Fruit fly (Drosophila melanogaster) whole organism, embryonic: ENCODE measurements around the gene Gga.

Source experiments
- Antp ChIP-seq: fragments of 200-800 bp; sonication (Bioruptor generic); optimal IDR thresholded peaks from 3 replicates; lab custom pipeline; 2016; ENCODE audit warnings: missing biosample characterization, missing genetic modification characterization
- Awh ChIP-seq: fragments of 200-800 bp; sonication (Bioruptor generic); IDR thresholded peaks from 2 replicates; pipeline ENCODE4, ENCODE4 v1.3.6; 2022; ENCODE audit warnings: missing biosample characterization, missing genetic modification characterization
- Bdp1 ChIP-seq: fragments of 200-800 bp; sonication (Bioruptor generic); optimal IDR thresholded peaks from 3 replicates; lab custom pipeline; 2016; ENCODE audit warnings: missing biosample characterization, missing genetic modification characterization
- CG14050 ChIP-seq: fragments of 200-800 bp; sonication (Bioruptor generic); IDR thresholded peaks from 3 replicates; pipeline ENCODE4 v1.3.6; 2022; ENCODE audit warnings: missing biosample characterization, missing genetic modification characterization
- CG14667 ChIP-seq: fragments of 200-800 bp; sonication (Bioruptor generic); IDR thresholded peaks from 2 replicates; pipeline ENCODE4 v1.3.6; 2022; ENCODE audit warnings: missing biosample characterization, missing genetic modification characterization
- CG15696 ChIP-seq: fragments of 200-800 bp; sonication (Bioruptor generic); optimal IDR thresholded peaks from 2 replicates; lab custom pipeline; 2019; ENCODE audit warnings: missing biosample characterization, mild to moderate bottlenecking, missing genetic modification characterization, moderate library complexity
- CG16813 ChIP-seq: fragments of 200-800 bp; sonication (Bioruptor generic); IDR thresholded peaks from 3 replicates; pipeline ENCODE4 v1.3.6; 2022; ENCODE audit warnings: missing biosample characterization, missing genetic modification characterization; ENCODE audit not compliant: partially characterized antibody
- CG16815 ChIP-seq: fragments of 200-800 bp; sonication (Bioruptor generic); optimal IDR thresholded peaks from 3 replicates; lab custom pipeline; 2017; ENCODE audit warnings: missing biosample characterization, mild to moderate bottlenecking, missing genetic modification characterization
- CG17385 ChIP-seq: fragments of 200-800 bp; sonication (Bioruptor generic); optimal IDR thresholded peaks from 3 replicates; lab custom pipeline; 2018; ENCODE audit warnings: missing biosample characterization, mild to moderate bottlenecking, missing genetic modification characterization
- CG18476 ChIP-seq: fragments of 200-800 bp; sonication (Bioruptor generic); optimal IDR thresholded peaks from 2 replicates; lab custom pipeline; 2016; ENCODE audit warnings: missing biosample characterization, mild to moderate bottlenecking, missing genetic modification characterization
- CG2116 ChIP-seq: fragments of 200-800 bp; sonication (Bioruptor generic); optimal IDR thresholded peaks from 3 replicates; lab custom pipeline; 2018; ENCODE audit warnings: missing biosample characterization, mild to moderate bottlenecking, missing genetic modification characterization
- CG31441 ChIP-seq: fragments of 200-800 bp; sonication (Bioruptor generic); IDR thresholded peaks from 2 replicates; pipeline ENCODE4 v1.3.6; 2022; ENCODE audit warnings: missing biosample characterization, missing genetic modification characterization
- CG4730 ChIP-seq: fragments of 200-800 bp; sonication (Bioruptor generic); IDR thresholded peaks from 2 replicates; pipeline ENCODE4 v1.3.6; 2022; ENCODE audit warnings: missing biosample characterization, missing genetic modification characterization
- CG5180 ChIP-seq: fragments of 200-800 bp; sonication (Bioruptor generic); optimal IDR thresholded peaks from 3 replicates; lab custom pipeline; 2017; ENCODE audit warnings: missing biosample characterization, missing genetic modification characterization, mild to moderate bottlenecking, moderate library complexity, missing genetic modification reagents
- CG6175 ChIP-seq: fragments of 200-800 bp; sonication (Bioruptor generic); IDR thresholded peaks from 3 replicates; pipeline ENCODE4 v1.3.6; 2022; ENCODE audit warnings: missing biosample characterization, missing genetic modification characterization
- CG6765 ChIP-seq: fragments of 200-800 bp; sonication (Bioruptor generic); optimal IDR thresholded peaks from 3 replicates; lab custom pipeline; 2017; ENCODE audit warnings: missing biosample characterization, mild to moderate bottlenecking, missing genetic modification characterization
- CG7928 ChIP-seq: fragments of 200-800 bp; sonication (Bioruptor generic); optimal IDR thresholded peaks from 2 replicates; lab custom pipeline; 2017; ENCODE audit warnings: missing biosample characterization, mild to moderate bottlenecking, missing genetic modification characterization
- CG7963 ChIP-seq: fragments of 200-800 bp; sonication (Bioruptor generic); IDR thresholded peaks from 3 replicates; pipeline ENCODE4 v1.3.6; 2022; ENCODE audit warnings: missing biosample characterization, missing genetic modification characterization; ENCODE audit not compliant: partially characterized antibody
- CG9727 ChIP-seq: fragments of 200-800 bp; sonication (Bioruptor generic); optimal IDR thresholded peaks from 3 replicates; lab custom pipeline; 2017; ENCODE audit warnings: missing biosample characterization, mild to moderate bottlenecking, missing genetic modification characterization
- CG9932 ChIP-seq: fragments of 200-800 bp; sonication (Bioruptor generic); IDR thresholded peaks from 2 replicates; pipeline ENCODE4 v1.3.6; 2022; ENCODE audit warnings: missing biosample characterization, missing genetic modification characterization
- CTCF ChIP-seq: fragments of 200-800 bp; sonication (Bioruptor generic); optimal IDR thresholded peaks from 2 replicates; lab custom pipeline; 2017; ENCODE audit warnings: missing biosample characterization, mild to moderate bottlenecking, missing genetic modification characterization, moderate library complexity
- CkIIα-i1 ChIP-seq: fragments of 200-800 bp; sonication (Bioruptor generic); IDR thresholded peaks from 2 replicates; pipeline ENCODE4 v1.3.6; 2022; ENCODE audit warnings: missing biosample characterization, missing genetic modification characterization
- Hand ChIP-seq: fragments of 200-800 bp; sonication (Bioruptor generic); optimal IDR thresholded peaks from 2 replicates; lab custom pipeline; 2017; ENCODE audit warnings: mild to moderate bottlenecking, missing biosample characterization, missing genetic modification reagents, missing genetic modification characterization
- HmgD ChIP-seq: fragments of 200-800 bp; sonication (Bioruptor generic); optimal IDR thresholded peaks from 3 replicates; lab custom pipeline; 2016; ENCODE audit warnings: missing biosample characterization, missing genetic modification characterization
- Hmr ChIP-seq: fragments of 200-800 bp; sonication (Bioruptor generic); optimal IDR thresholded peaks from 3 replicates; lab custom pipeline; 2017; ENCODE audit warnings: mild to moderate bottlenecking, missing biosample characterization, missing genetic modification reagents, missing genetic modification characterization
- Hr51 ChIP-seq, 2 experiments: fragments of 200-800 bp; sonication (Bioruptor generic); optimal IDR thresholded peaks; 2 replicates in 1 of 2; 3 replicates in 1 of 2; lab custom pipeline; 2016 to 2018; ENCODE audit warnings: missing biosample characterization in 2 of 2, missing genetic modification characterization in 2 of 2, mild to moderate bottlenecking in 1 of 2, moderate library complexity in 1 of 2
- Kr ChIP-seq: fragments of 200-800 bp; sonication (Bioruptor generic); optimal IDR thresholded peaks from 2 replicates; lab custom pipeline; 2017; ENCODE audit warnings: missing biosample characterization, mild to moderate bottlenecking, missing genetic modification characterization
- Lhr ChIP-seq: fragments of 200-800 bp; sonication (Bioruptor generic); optimal IDR thresholded peaks from 3 replicates; lab custom pipeline; 2017; ENCODE audit warnings: mild to moderate bottlenecking, missing biosample characterization, missing genetic modification reagents, missing genetic modification characterization
- PHDP ChIP-seq: fragments of 200-800 bp; sonication (Bioruptor generic); optimal IDR thresholded peaks from 3 replicates; lab custom pipeline; 2018; ENCODE audit warnings: missing biosample characterization, mild to moderate bottlenecking, missing genetic modification characterization, moderate library complexity
- Rx ChIP-seq: fragments of 200-800 bp; sonication (Bioruptor generic); IDR thresholded peaks from 2 replicates; pipeline ENCODE4 v1.3.6; 2022; ENCODE audit warnings: missing biosample characterization, missing genetic modification characterization
- Vsx1 ChIP-seq: fragments of 200-800 bp; sonication (Bioruptor generic); optimal IDR thresholded peaks from 2 replicates; lab custom pipeline; 2017; ENCODE audit warnings: missing biosample characterization, mild to moderate bottlenecking, missing genetic modification characterization, missing genetic modification reagents
- al ChIP-seq: fragments of 200-800 bp; sonication (Bioruptor generic); IDR thresholded peaks from 2 replicates; pipeline ENCODE4 v1.3.6; 2022; ENCODE audit warnings: missing biosample characterization, missing genetic modification characterization
- ato ChIP-seq: fragments of 200-800 bp; sonication (Bioruptor generic); IDR thresholded peaks from 2 replicates; pipeline ENCODE4 v1.3.6; 2022; ENCODE audit warnings: missing biosample characterization, missing genetic modification characterization; ENCODE audit not compliant: partially characterized antibody
- bab2 ChIP-seq: fragments of 200-800 bp; sonication (Bioruptor generic); optimal IDR thresholded peaks from 2 replicates; lab custom pipeline; 2016; ENCODE audit warnings: missing biosample characterization, missing genetic modification characterization
- cato ChIP-seq: fragments of 200-800 bp; sonication (Bioruptor generic); optimal IDR thresholded peaks from 2 replicates; lab custom pipeline; 2016; ENCODE audit warnings: missing biosample characterization, missing genetic modification characterization, borderline replicate concordance
- da ChIP-seq: fragments of 200-800 bp; sonication (Bioruptor generic); optimal IDR thresholded peaks from 2 replicates; lab custom pipeline; 2016; ENCODE audit warnings: missing biosample characterization, missing genetic modification characterization
- dmrt11E ChIP-seq: fragments of 200-800 bp; sonication (Bioruptor generic); optimal IDR thresholded peaks from 3 replicates; lab custom pipeline; 2018; ENCODE audit warnings: missing biosample characterization, mild to moderate bottlenecking, missing genetic modification characterization, moderate library complexity
- dysf ChIP-seq: fragments of 200-800 bp; sonication (Bioruptor generic); IDR thresholded peaks from 3 replicates; pipeline ENCODE4 v1.3.6; 2022; ENCODE audit warnings: missing biosample characterization, missing genetic modification characterization
- gcm ChIP-seq: fragments of 200-800 bp; sonication (Bioruptor generic); optimal IDR thresholded peaks from 2 replicates; lab custom pipeline; 2019; ENCODE audit warnings: missing biosample characterization, mild to moderate bottlenecking, missing genetic modification characterization, moderate library complexity
- lmd ChIP-seq: fragments of 200-800 bp; sonication (Bioruptor generic); IDR thresholded peaks from 2 replicates; pipeline ENCODE4 v1.3.6; 2022; ENCODE audit warnings: missing biosample characterization, missing genetic modification characterization
- luna ChIP-seq: fragments of 200-800 bp; sonication (Bioruptor generic); optimal IDR thresholded peaks from 2 replicates; lab custom pipeline; 2016; ENCODE audit warnings: missing biosample characterization, missing genetic modification characterization
- nom ChIP-seq: fragments of 200-800 bp; sonication (Bioruptor generic); optimal IDR thresholded peaks from 2 replicates; lab custom pipeline; 2017; ENCODE audit warnings: missing biosample characterization, missing genetic modification characterization, mild to moderate bottlenecking, moderate library complexity, missing genetic modification reagents
- oc ChIP-seq: fragments of 200-800 bp; sonication (Bioruptor generic); optimal IDR thresholded peaks from 2 replicates; lab custom pipeline; 2018; ENCODE audit warnings: missing biosample characterization, mild to moderate bottlenecking, missing genetic modification characterization, moderate library complexity
- sens ChIP-seq: fragments of 200-800 bp; sonication (Bioruptor generic); peaks from one replicate; lab custom pipeline; 2016; ENCODE audit warnings: missing biosample characterization, missing genetic modification characterization
- seq ChIP-seq: fragments of 200-800 bp; sonication (Bioruptor generic); IDR thresholded peaks from 2 replicates; pipeline ENCODE4 v1.3.6; 2022; ENCODE audit warnings: missing biosample characterization, missing genetic modification characterization
- shn ChIP-seq: fragments of 200-800 bp; sonication (Bioruptor generic); optimal IDR thresholded peaks from 3 replicates; lab custom pipeline; 2016; ENCODE audit warnings: missing biosample characterization, missing genetic modification characterization
- tgo ChIP-seq: fragments of 200-800 bp; sonication (Bioruptor generic); IDR thresholded peaks from 3 replicates; pipeline ENCODE4 v1.3.6; 2022; ENCODE audit warnings: missing biosample characterization, missing genetic modification characterization
- tin ChIP-seq: fragments of 200-800 bp; sonication (Bioruptor generic); optimal IDR thresholded peaks from 3 replicates; lab custom pipeline; 2016; ENCODE audit warnings: missing biosample characterization, missing genetic modification characterization
- toy ChIP-seq: fragments of 200-800 bp; sonication (Bioruptor generic); IDR thresholded peaks from 2 replicates; pipeline ENCODE4 v1.3.6; 2022; ENCODE audit warnings: missing biosample characterization, missing genetic modification characterization
- twi ChIP-seq: fragments of 200-800 bp; optimal IDR thresholded peaks from 2 replicates; lab custom pipeline; 2019; ENCODE audit warnings: missing biosample characterization, mild to moderate bottlenecking, missing genetic modification characterization, moderate library complexity
- yki ChIP-seq: fragments of >200 bp; optimal IDR thresholded peaks from 3 replicates; lab custom pipeline; 2018
- zf30C ChIP-seq: fragments of 200-800 bp; sonication (Bioruptor generic); optimal IDR thresholded peaks from 3 replicates; lab custom pipeline; 2018; ENCODE audit warnings: missing biosample characterization, mild to moderate bottlenecking, missing genetic modification characterization

Gga gene

dm6 chrX:9650048-9650447 lies 49.2 kb downstream of the Gga start (continued):
- TF ChIP-seq twi (tag; lab: Kevin White, UChicago), result no peak
- TF ChIP-seq Bdp1 (GFP tag; lab: Kevin White, UChicago), result no peak
- no peak for TF ChIP-seq Hand
- no peak for TF ChIP-seq Vsx1 (GFP tag; lab: Kevin White, UChicago)
- no peak for TF ChIP-seq yki (lab: Kevin White, UChicago)
- no peak for TF ChIP-seq CG16813 (GFP tag; lab: Robert Waterston, UW)
- TF ChIP-seq cato (GFP tag; lab: Kevin White, UChicago), result no peak
- peak; percentile 47 for TF ChIP-seq tin (GFP tag; lab: Kevin White, UChicago)
- peak; percentile 50; the same call in 1 of the 3 replicates for TF ChIP-seq dysf
- TF ChIP-seq CG6175 (GFP tag; lab: Robert Waterston, UW), result no peak
- TF ChIP-seq CG16815 (GFP tag; lab: Kevin White, UChicago), result peak; percentile 63
- peak; percentile 27 for TF ChIP-seq gcm
- TF ChIP-seq CG4730 (GFP tag; lab: Robert Waterston, UW), result no peak
- TF ChIP-seq CkIIα-i1, result no peak
- no peak; the same call in 2 of the 3 replicates for TF ChIP-seq tgo (GFP tag; lab: Robert Waterston, UW)
- peak in 1 of 2 experiments; percentile 23 for TF ChIP-seq Hr51 (GFP tag; optimal IDR thresholded peaks at IDR 0.05; lab: Kevin White, UChicago)
- TF ChIP-seq lmd (GFP tag; lab: Robert Waterston, UW), result peak; percentile 41; the same call in 1 of the 2 replicates
- TF ChIP-seq ato (GFP tag; lab: Robert Waterston, UW), result no peak
- no peak for TF ChIP-seq toy
- TF ChIP-seq CG7963 (GFP tag; lab: Robert Waterston, UW), result no peak
- no peak for TF ChIP-seq zf30C (GFP tag; lab: Kevin White, UChicago)
- TF ChIP-seq CG31441 (GFP tag; lab: Robert Waterston, UW), result peak; percentile 45; the same call in 1 of the 2 replicates
- TF ChIP-seq CG7928, result no peak
- TF ChIP-seq nom (GFP tag; lab: Kevin White, UChicago), result peak; percentile 80
- no peak for TF ChIP-seq bab2 (GFP tag; lab: Kevin White, UChicago)
- no peak; the same call in 1 of the 2 replicates for TF ChIP-seq Awh (GFP tag; lab: Robert Waterston, UW)
- peak; percentile 36 for TF ChIP-seq CG15696 (tag; lab: Kevin White, UChicago)
- TF ChIP-seq da (GFP tag; lab: Kevin White, UChicago), result no peak
- TF ChIP-seq CG9932 (GFP tag; lab: Robert Waterston, UW), result no peak
- TF ChIP-seq shn, result no peak
- TF ChIP-seq CG5180 (GFP tag; lab: Kevin White, UChicago), result no peak
- no peak for TF ChIP-seq CG18476 (GFP tag; lab: Kevin White, UChicago)
- TF ChIP-seq CG17385 (GFP tag; lab: Kevin White, UChicago), result peak; percentile 24
- TF ChIP-seq seq, result no peak
- TF ChIP-seq Rx, result no peak
- no peak for TF ChIP-seq HmgD (GFP tag; lab: Kevin White, UChicago)
- peak; percentile 83 for TF ChIP-seq dmrt11E
- no peak for TF ChIP-seq CG2116 (GFP tag; lab: Kevin White, UChicago)
- TF ChIP-seq Kr (GFP tag; lab: Kevin White, UChicago), result no peak
- no peak for TF ChIP-seq CTCF (GFP tag; lab: Kevin White, UChicago)
- no peak for TF ChIP-seq CG6765 (GFP tag; lab: Kevin White, UChicago)
- TF ChIP-seq sens, result peak; percentile 95
- TF ChIP-seq Hmr (GFP tag; lab: Kevin White, UChicago), result no peak
- no peak for TF ChIP-seq luna (GFP tag; lab: Kevin White, UChicago)
- TF ChIP-seq al, result no peak
- no peak for TF ChIP-seq Antp (GFP tag; lab: Kevin White, UChicago)
- peak; percentile 45 for TF ChIP-seq CG9727 (GFP tag; lab: Kevin White, UChicago)
- TF ChIP-seq CG14050 (GFP tag; lab: Robert Waterston, UW), result no peak
- TF ChIP-seq oc (tag; lab: Kevin White, UChicago), result no peak
- peak; percentile 30; the same call in 1 of the 2 replicates for TF ChIP-seq CG14667 (GFP tag; lab: Robert Waterston, UW)
- TF ChIP-seq PHDP (tag; lab: Kevin White, UChicago), result peak; percentile 36
- no peak for TF ChIP-seq Lhr (GFP tag; lab: Kevin White, UChicago)
